Worm (Caenorhabditis elegans) whole organism, L3 larva: ENCODE measurements around the gene F18E9.8.
"Not testable (repeated sequence)": the region's sequence is repeated elsewhere in the genome, so short reads cannot be mapped to it uniquely, and the experiment has no call there.

Source experiments
- R02D3.7 ChIP-seq: fragments of 150-350 bp; optimal IDR thresholded peaks from 2 replicates; lab custom pipeline; 2014; ENCODE audit warnings: missing biosample characterization, missing genetic modification characterization
- aly-2 ChIP-seq: fragments of 150-350 bp; optimal IDR thresholded peaks from 2 replicates; lab custom pipeline; 2014; ENCODE audit warnings: missing biosample characterization, missing genetic modification characterization
- ceh-28 ChIP-seq: fragments of 150-350 bp; optimal IDR thresholded peaks from 2 replicates; lab custom pipeline; 2014; ENCODE audit warnings: missing biosample characterization, missing genetic modification reagents, missing genetic modification characterization
- ceh-82 ChIP-seq: fragments of 150-350 bp; optimal IDR thresholded peaks from 2 replicates; lab custom pipeline; 2014; ENCODE audit warnings: missing biosample characterization, missing genetic modification characterization
- ceh-9 ChIP-seq: sonication (generic microtip); optimal IDR thresholded peaks from 2 replicates; lab custom pipeline; 2018; ENCODE audit warnings: missing biosample characterization, missing genetic modification characterization
- daf-12 ChIP-seq: fragments of 150-350 bp; optimal IDR thresholded peaks from 2 replicates; lab custom pipeline; 2014; ENCODE audit warnings: missing biosample characterization, missing genetic modification reagents, missing genetic modification characterization
- egl-27 ChIP-seq: sonication (generic microtip); optimal IDR thresholded peaks from 4 replicates; lab custom pipeline; 2017; ENCODE audit warnings: missing biosample characterization, missing genetic modification reagents, missing genetic modification characterization
- elt-1 ChIP-seq: fragments of 150-350 bp; optimal IDR thresholded peaks from 2 replicates; lab custom pipeline; 2014; ENCODE audit warnings: missing biosample characterization, missing genetic modification characterization
- elt-2 ChIP-seq: sonication (generic microtip); optimal IDR thresholded peaks from 2 replicates; lab custom pipeline; 2016; ENCODE audit warnings: missing genetic modification reagents, mild to moderate bottlenecking, missing genetic modification characterization, missing compliant biosample characterization
- elt-3 ChIP-seq, 3 experiments: fragments of 150-350 bp in 1 of 3; sonication (generic microtip) in 2 of 3; optimal IDR thresholded peaks; 2 replicates in 2 of 3; 4 replicates in 1 of 3; lab custom pipeline; 2014 to 2017; ENCODE audit warnings: missing biosample characterization in 3 of 3, missing genetic modification characterization in 3 of 3
- eor-1 ChIP-seq, 2 experiments: fragments of 150-350 bp; optimal IDR thresholded peaks; 2 replicates each; lab custom pipeline; 2014 to 2018; ENCODE audit warnings: missing biosample characterization in 2 of 2, missing genetic modification characterization in 2 of 2
- fkh-10 ChIP-seq: sonication (generic microtip); optimal IDR thresholded peaks from 2 replicates; lab custom pipeline; 2017; ENCODE audit warnings: missing biosample characterization, missing genetic modification reagents, missing genetic modification characterization
- fkh-2 ChIP-seq: fragments of 150-350 bp; optimal IDR thresholded peaks from 2 replicates; lab custom pipeline; 2014; ENCODE audit warnings: missing biosample characterization, missing genetic modification reagents, missing genetic modification characterization
- hmg-11 ChIP-seq: sonication (generic microtip); optimal IDR thresholded peaks from 2 replicates; lab custom pipeline; 2016; ENCODE audit warnings: missing genetic modification characterization, missing compliant biosample characterization
- jun-1 ChIP-seq: fragments of 150-350 bp; optimal IDR thresholded peaks from 2 replicates; lab custom pipeline; 2014; ENCODE audit warnings: missing biosample characterization, missing genetic modification reagents, missing genetic modification characterization
- lin-15B ChIP-seq: fragments of 150-350 bp; optimal IDR thresholded peaks from 2 replicates; lab custom pipeline; 2014; ENCODE audit warnings: missing biosample characterization, missing genetic modification characterization
- lin-39 ChIP-seq: fragments of 150-350 bp; optimal IDR thresholded peaks from 2 replicates; lab custom pipeline; 2018; ENCODE audit warnings: missing biosample characterization, missing genetic modification reagents, missing genetic modification characterization
- lsy-12 ChIP-seq: sonication (generic microtip); optimal IDR thresholded peaks from 2 replicates; lab custom pipeline; 2016; ENCODE audit warnings: mild to moderate bottlenecking, missing genetic modification characterization, missing compliant biosample characterization
- mdl-1 ChIP-seq: fragments of 150-350 bp; optimal IDR thresholded peaks from 2 replicates; lab custom pipeline; 2014; ENCODE audit warnings: missing biosample characterization, missing genetic modification characterization
- nfya-1 ChIP-seq: sonication (generic microtip); optimal IDR thresholded peaks from 2 replicates; lab custom pipeline; 2017; ENCODE audit warnings: missing genetic modification characterization, mild to moderate bottlenecking, missing compliant biosample characterization, antibody characterized with exemption, moderate library complexity; ENCODE audit not compliant: insufficient read depth
- nhr-11 ChIP-seq: fragments of 150-350 bp; optimal IDR thresholded peaks from 2 replicates; lab custom pipeline; 2014; ENCODE audit warnings: missing biosample characterization, missing genetic modification characterization
- nhr-12 ChIP-seq: fragments of 150-350 bp; optimal IDR thresholded peaks from 2 replicates; lab custom pipeline; 2014; ENCODE audit warnings: missing biosample characterization, missing genetic modification characterization
- nhr-23 ChIP-seq: fragments of 150-350 bp; optimal IDR thresholded peaks from 2 replicates; lab custom pipeline; 2014; ENCODE audit warnings: missing biosample characterization, missing genetic modification reagents, missing genetic modification characterization
- nhr-25 ChIP-seq: sonication (generic microtip); optimal IDR thresholded peaks from 2 replicates; lab custom pipeline; 2017; ENCODE audit warnings: missing biosample characterization, missing genetic modification characterization
- nhr-28 ChIP-seq: fragments of 150-350 bp; optimal IDR thresholded peaks from 2 replicates; lab custom pipeline; 2014; ENCODE audit warnings: missing biosample characterization, missing genetic modification characterization
- nhr-43 ChIP-seq: sonication (generic microtip); optimal IDR thresholded peaks from 2 replicates; lab custom pipeline; 2016; ENCODE audit warnings: mild to moderate bottlenecking, missing genetic modification characterization, missing compliant biosample characterization; ENCODE audit not compliant: poor library complexity, severe bottlenecking
- nhr-76 ChIP-seq: fragments of 150-350 bp; sonication (generic microtip); optimal IDR thresholded peaks from 5 replicates; lab custom pipeline; 2014; ENCODE audit warnings: missing biosample characterization, missing genetic modification characterization
- nhr-77 ChIP-seq: fragments of 150-350 bp; optimal IDR thresholded peaks from 2 replicates; lab custom pipeline; 2014; ENCODE audit warnings: missing biosample characterization, missing genetic modification characterization
- pqm-1 ChIP-seq: fragments of 150-350 bp; optimal IDR thresholded peaks from 2 replicates; lab custom pipeline; 2017; ENCODE audit warnings: missing biosample characterization, missing genetic modification characterization, inconsistent platforms
- skn-1 ChIP-seq: fragments of 150-350 bp; optimal IDR thresholded peaks from 2 replicates; lab custom pipeline; 2014; ENCODE audit warnings: missing biosample characterization, missing genetic modification characterization
- snpc-4 ChIP-seq: fragments of 150-350 bp; optimal IDR thresholded peaks from 2 replicates; lab custom pipeline; 2014; ENCODE audit warnings: missing biosample characterization, missing genetic modification characterization
- tbx-2 ChIP-seq: sonication (generic microtip); optimal IDR thresholded peaks from 2 replicates; lab custom pipeline; 2016; ENCODE audit warnings: mild to moderate bottlenecking, missing genetic modification characterization, missing compliant biosample characterization
- unc-39 ChIP-seq: sonication (generic microtip); optimal IDR thresholded peaks from 4 replicates; lab custom pipeline; 2017; ENCODE audit warnings: missing biosample characterization, missing genetic modification characterization
- unc-62 ChIP-seq: fragments of 150-350 bp; sonication (generic microtip); optimal IDR thresholded peaks from 4 replicates; lab custom pipeline; 2014; ENCODE audit warnings: missing biosample characterization, missing genetic modification reagents, missing genetic modification characterization
- zag-1 ChIP-seq: fragments of 150-350 bp; optimal IDR thresholded peaks from 2 replicates; lab custom pipeline; 2014; ENCODE audit warnings: missing biosample characterization, missing genetic modification characterization

The F18E9.8 gene

ce11 chrX:8545971-8546442 is 35.3 kb downstream of the F18E9.8 start, which contains the start of gene sdha-1 (continued):
- TF ChIP-seq unc-39 (tag; lab: Kevin White, UChicago), result no peak
- TF ChIP-seq nhr-77, result no peak
- peak; percentile 82 for TF ChIP-seq lin-39
- peak; percentile 67 for TF ChIP-seq pqm-1 (tag; lab: Kevin White, UChicago)
- TF ChIP-seq zag-1 (tag; lab: Kevin White, UChicago), result no peak
- no peak for TF ChIP-seq ceh-9 (tag; lab: Kevin White, UChicago)
- peak; percentile 81 for TF ChIP-seq jun-1
- TF ChIP-seq nhr-25, result peak; percentile 91
- TF ChIP-seq lsy-12 (tag; lab: Kevin White, UChicago), result peak; percentile 67
- peak; percentile 61 for TF ChIP-seq tbx-2 (tag; lab: Kevin White, UChicago)
- peak; percentile 28 for TF ChIP-seq R02D3.7 (tag; lab: Kevin White, UChicago)
- TF ChIP-seq nhr-12, result no peak
- peak; percentile 75 for TF ChIP-seq hmg-11 (tag; lab: Kevin White, UChicago)
- peak; percentile 89 for TF ChIP-seq snpc-4 (tag; lab: Kevin White, UChicago)
- TF ChIP-seq fkh-2 (tag; lab: Kevin White, UChicago), result no peak

- TF ChIP-seq jun-1; unc-62 (GFP tag; lab: Kevin White, UChicago); elt-1 (tag; lab: Kevin White, UChicago): not testable (repeated sequence)
Measured at ce11 chrX:8541562-8541961, 39.8 kb downstream of the F18E9.8 start, which contains the start of gene nspc-7. TSS of gene nspc-7 (plus strand) at chrX:8541862.

ce11 chrX:8538262-8538776 is 43.0 kb downstream of the F18E9.8 start, which contains the start of the genes nspc-4 and nspc-5:
TSS of gene nspc-4 (minus strand) at chrX:8538362.
TSS of gene nspc-5 (plus strand) at chrX:8538726.
- not testable (repeated sequence) for TF ChIP-seq fkh-10; nhr-28 (tag; lab: Kevin White, UChicago); aly-2 (tag; lab: Kevin White, UChicago)

DNA sequence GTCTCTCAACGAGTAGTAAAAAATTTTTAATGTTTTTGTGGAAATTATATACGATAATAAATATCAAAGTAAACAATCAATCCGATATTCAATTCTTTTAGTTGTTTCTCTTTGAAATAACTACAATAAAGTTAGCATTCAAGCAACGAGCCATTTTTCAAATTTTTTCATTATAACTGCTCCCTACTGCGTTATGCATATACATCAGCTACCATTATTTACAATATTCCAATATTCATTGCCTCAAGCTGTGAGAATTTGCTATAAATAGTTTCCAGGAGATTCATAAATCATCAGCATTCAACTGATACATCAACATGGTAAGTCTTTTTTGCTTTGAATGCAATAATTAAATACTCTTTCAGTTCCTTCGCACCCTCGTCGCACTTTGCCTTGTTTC is 44.6 kb downstream of the F18E9.8 start, which contains the start of gene nspc-3:
Gene nspc-3 (plus strand): TSS at position 301 of the 400 bp plus-strand sequence.
- TF ChIP-seq zag-1 (tag; lab: Kevin White, UChicago) (no peak), ceh-82 (tag; lab: Kevin White, UChicago) (no peak), tbx-2 (tag; lab: Kevin White, UChicago) (no peak), eor-1 (tag; optimal IDR thresholded peaks at IDR 0.05; lab: Kevin White, UChicago) (no peak), hmg-11 (tag; lab: Kevin White, UChicago) (no peak), fkh-2 (tag; lab: Kevin White, UChicago) (no peak), nhr-28 (tag; lab: Kevin White, UChicago) (no peak), unc-62 (GFP tag; lab: Kevin White, UChicago) (no peak), aly-2 (tag; lab: Kevin White, UChicago) (no peak), egl-27 (tag; lab: Kevin White, UChicago) (no peak), elt-1 (tag; lab: Kevin White, UChicago) (no peak)

ce11 chrX:8535006-8535405 is 46.3 kb downstream of the F18E9.8 start, which contains the start of gene nspc-1:
TSS of gene nspc-1 (minus strand) at chrX:8535106.
- not testable (repeated sequence) for TF ChIP-seq aly-2 (tag; lab: Kevin White, UChicago); elt-2; skn-1 (tag; lab: Kevin White, UChicago)

- no peak for TF ChIP-seq ceh-82 (tag; lab: Kevin White, UChicago)
- no peak for TF ChIP-seq ceh-9 (tag; lab: Kevin White, UChicago)
- TF ChIP-seq nhr-12, result no peak
- no peak for TF ChIP-seq elt-3 (tag; optimal IDR thresholded peaks at IDR 0.05; lab: Kevin White, UChicago)
- TF ChIP-seq pqm-1 (tag; lab: Kevin White, UChicago), result no peak
- TF ChIP-seq egl-27 (tag; lab: Kevin White, UChicago), result no peak
- TF ChIP-seq lin-15B (tag; lab: Kevin White, UChicago), result no peak
- no peak for TF ChIP-seq daf-12 (tag; lab: Kevin White, UChicago)
- TF ChIP-seq ceh-28 (tag; lab: Kevin White, UChicago), result no peak
- TF ChIP-seq nhr-23, result no peak
- no peak for TF ChIP-seq nhr-77
- no peak for TF ChIP-seq mdl-1 (tag; lab: Kevin White, UChicago)
- no peak for TF ChIP-seq nfya-1 (tag; lab: Kevin White, UChicago)
- no peak for TF ChIP-seq nhr-76 (tag; lab: Kevin White, UChicago)
- TF ChIP-seq nhr-11 (tag; lab: Kevin White, UChicago), result no peak
- no peak for TF ChIP-seq nhr-43 (tag; lab: Kevin White, UChicago)
Measured at ce11 chrX:8527950-8528349, 53.4 kb downstream of the F18E9.8 start, which contains the start of gene flp-5. TSS of gene flp-5 (plus strand) at chrX:8528250.
